Fruit fly (Drosophila melanogaster): ENCODE measurements around the gene Efa6.

Gene Efa6

dm6 chr3R:22569888-22570287 lies 17.7 kb upstream of the Efa6 start, which contains the start of gene CG33110:
TSS of gene CG33110 (plus strand) at chr3R:22570188.
- TF ChIP-seq vri (GFP tag; optimal IDR thresholded peaks at IDR 0.05) (no peak), CG11762 (GFP tag; optimal IDR thresholded peaks at IDR 0.05; ENCODE audit: insufficient read depth) (no peak), CG6276 (GFP tag; optimal IDR thresholded peaks at IDR 0.05) (no peak), dac (GFP tag; optimal IDR thresholded peaks at IDR 0.05) (no peak)

- TF ChIP-seq Sox15 (GFP tag; optimal IDR thresholded peaks at IDR 0.05) = no peak
- peak; percentile 72 for TF ChIP-seq fkh (GFP tag; optimal IDR thresholded peaks at IDR 0.05)
- TF ChIP-seq salr (GFP tag; optimal IDR thresholded peaks at IDR 0.05) = no peak
- no peak for TF ChIP-seq CG6276 (GFP tag; optimal IDR thresholded peaks at IDR 0.05)
- TF ChIP-seq CG7368 (GFP tag; optimal IDR thresholded peaks at IDR 0.05) = no peak
- no peak for TF ChIP-seq ss (GFP tag; optimal IDR thresholded peaks at IDR 0.05)
These were observed 14.0 kb upstream of the Efa6 start for dm6 chr3R:22573590-22573989.

- TF ChIP-seq CG34406 (GFP tag; optimal IDR thresholded peaks at IDR 0.05) (no peak), eg (GFP tag; IDR thresholded peaks at IDR 0.05) (peak; percentile 82), pdm3 (GFP tag; optimal IDR thresholded peaks at IDR 0.05) (no peak), dac (GFP tag; optimal IDR thresholded peaks at IDR 0.05) (no peak), Hr4 (GFP tag; optimal IDR thresholded peaks at IDR 0.05) (peak; percentile 21), net (GFP tag; optimal IDR thresholded peaks at IDR 0.05) (no peak), Sox14 (GFP tag; optimal IDR thresholded peaks at IDR 0.05) (no peak), CG15336 (GFP tag; IDR thresholded peaks at IDR 0.05) (peak; percentile 18; the same call in 1 of the 2 replicates), svp (GFP tag) (no peak), CG11902 (GFP tag; optimal IDR thresholded peaks at IDR 0.05) (no peak), acj6 (GFP tag; optimal IDR thresholded peaks at IDR 0.05) (no peak), ss (GFP tag; optimal IDR thresholded peaks at IDR 0.05) (no peak), spab (GFP tag; optimal IDR thresholded peaks at IDR 0.05) (no peak), fd59A (GFP tag; optimal IDR thresholded peaks at IDR 0.05) (no peak), Eip78C (GFP tag) (peak; percentile 70), CG11294 (GFP tag; IDR thresholded peaks at IDR 0.05) (peak; percentile 7; the same call in 1 of the 2 replicates), CG6854 (GFP tag; optimal IDR thresholded peaks at IDR 0.05) (no peak), CG31627 (GFP tag; optimal IDR thresholded peaks at IDR 0.05) (no peak), CG6792 (GFP tag; optimal IDR thresholded peaks at IDR 0.05) (no peak), CG6276 (GFP tag; optimal IDR thresholded peaks at IDR 0.05) (peak; percentile 44), Hr39 (GFP tag; optimal IDR thresholded peaks at IDR 0.05) (no peak), CG10669 (GFP tag; optimal IDR thresholded peaks at IDR 0.05) (no peak), Lpt (GFP tag; optimal IDR thresholded peaks at IDR 0.05) (peak; percentile 32), fkh (GFP tag; optimal IDR thresholded peaks at IDR 0.05) (no peak), Eip93F (GFP tag; optimal IDR thresholded peaks at IDR 0.05) (no peak), OdsH (GFP tag; optimal IDR thresholded peaks at IDR 0.05) (no peak), vri (GFP tag; optimal IDR thresholded peaks at IDR 0.05) (no peak), dsx (GFP tag; optimal IDR thresholded peaks at IDR 0.05; ENCODE audit: poor library complexity, severe bottlenecking) (no peak), CG6163 (GFP tag; IDR thresholded peaks at IDR 0.05) (peak; percentile 69), Gug (GFP tag; IDR thresholded peaks at IDR 0.05) (peak; percentile 54), esn (GFP tag; optimal IDR thresholded peaks at IDR 0.05) (no peak), CG8119 (GFP tag; IDR thresholded peaks at IDR 0.05) (no peak), CG32006 (GFP tag; optimal IDR thresholded peaks at IDR 0.05) (peak; percentile 55), Eip75B (GFP tag; optimal IDR thresholded peaks at IDR 0.05) (no peak), fd85E (GFP tag; optimal IDR thresholded peaks at IDR 0.05) (no peak), salr (GFP tag; optimal IDR thresholded peaks at IDR 0.05) (no peak), CG3919 (GFP tag; optimal IDR thresholded peaks at IDR 0.05) (peak; percentile 26), CG7368 (GFP tag; optimal IDR thresholded peaks at IDR 0.05) (no peak)
These were observed 11.4 kb upstream of the Efa6 start for dm6 chr3R:22576096-22576697.

Measured in whole organism, prepupa.